Fruit fly (Drosophila melanogaster): ENCODE results near the gene Rpt3R.

Rpt3R gene

DNA sequence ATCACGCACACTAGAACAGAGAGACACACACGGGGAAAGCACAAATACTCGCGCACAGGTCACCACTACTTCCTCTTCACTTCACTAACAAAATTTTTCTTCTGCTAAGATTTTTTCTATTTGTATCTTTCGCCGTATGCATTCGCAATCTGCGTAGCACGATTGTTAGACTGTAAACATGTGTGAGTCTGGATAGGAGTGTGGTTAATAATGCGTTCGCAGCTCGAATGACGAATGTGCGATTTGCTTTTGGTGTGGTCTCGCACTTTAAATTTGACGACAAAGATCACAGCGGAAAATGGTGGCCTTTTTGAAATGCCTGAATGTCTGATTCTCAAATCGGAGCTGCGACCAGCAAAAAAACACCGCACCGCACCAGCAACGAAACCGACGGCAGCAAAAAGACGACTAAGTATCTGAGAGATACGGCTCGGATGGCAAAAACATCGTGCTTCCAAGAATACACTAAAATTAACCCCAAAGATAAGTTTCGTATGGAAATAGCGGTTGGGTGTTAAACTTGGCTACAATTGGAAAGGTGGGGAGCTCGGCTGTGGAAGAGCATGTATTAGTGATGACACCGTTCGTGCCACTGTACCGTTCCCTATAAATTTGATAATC, 51.2 kb downstream of the Rpt3R start, which contains the start of gene Unc-115a (continued):
- TF ChIP-seq mirr (GFP tag; optimal IDR thresholded peaks at IDR 0.05) (peak; percentile 40), Gug (GFP tag; IDR thresholded peaks at IDR 0.05) (peak; percentile 45; the same call in 2 of the 4 replicates), CG12236 (GFP tag; optimal IDR thresholded peaks at IDR 0.05) (peak; percentile 43), pho (GFP tag; optimal IDR thresholded peaks at IDR 0.05) (peak; percentile 80), CG8089 (GFP tag; optimal IDR thresholded peaks at IDR 0.05) (peak; percentile 8), unc-4 (GFP tag; IDR thresholded peaks at IDR 0.05; ENCODE audit: partially characterized antibody) (no peak), CrebB (tag; optimal IDR thresholded peaks at IDR 0.05) (peak; percentile 18), kah (GFP tag; optimal IDR thresholded peaks at IDR 0.05) (peak; percentile 32), CG12942 (GFP tag; optimal IDR thresholded peaks at IDR 0.05) (no peak), Bgb (GFP tag; IDR thresholded peaks at IDR 0.05; ENCODE audit: partially characterized antibody) (no peak), NfI (GFP tag; optimal IDR thresholded peaks at IDR 0.05) (peak; percentile 36), stwl (tag; optimal IDR thresholded peaks at IDR 0.05) (peak; percentile 69), chif (GFP tag; optimal IDR thresholded peaks at IDR 0.05) (peak in 1 of 2 experiments; percentile 20), Atf-2 (GFP tag; optimal IDR thresholded peaks at IDR 0.05) (peak; percentile 29), cg (GFP tag; optimal IDR thresholded peaks at IDR 0.05) (peak; percentile 93), rib (GFP tag; IDR thresholded peaks at IDR 0.05) (no peak), gem (tag; optimal IDR thresholded peaks at IDR 0.05) (no peak), HLHmδ (GFP tag; optimal IDR thresholded peaks at IDR 0.05) (peak; percentile 46), ro (GFP tag; IDR thresholded peaks at IDR 0.05) (no peak), dati (GFP tag; IDR thresholded peaks at IDR 0.05) (no peak), D19A (tag; optimal IDR thresholded peaks at IDR 0.05) (peak; percentile 14), zf30C (GFP tag; optimal IDR thresholded peaks at IDR 0.05) (peak; percentile 30), D (optimal IDR thresholded peaks at IDR 0.05) (no peak), D (GFP tag; optimal IDR thresholded peaks at IDR 0.05) (no peak), Med (GFP tag) (peak; percentile 93), vfl (GFP tag; optimal IDR thresholded peaks at IDR 0.05) (peak; percentile 39), CG15269 (tag; optimal IDR thresholded peaks at IDR 0.05) (no peak)
